Worm (Caenorhabditis elegans): ENCODE measurements around the gene C25E10.7.

- TF ChIP-seq unc-130 (GFP tag; optimal IDR thresholded peaks at IDR 0.05) (no peak), unc-62 (GFP tag; optimal IDR thresholded peaks at IDR 0.05 in 1 of 2) (no peak), unc-62 (tag; optimal IDR thresholded peaks at IDR 0.05) (no peak), zip-2 (tag; optimal IDR thresholded peaks at IDR 0.05) (no peak)
These were observed 41.2 kb upstream of the C25E10.7 start, which contains the start of gene T27E4.1 for ce11 chrV:9092209-9092608.

Measured in whole organism, L4 larva.